Worm (Caenorhabditis elegans) whole organism, L4/young adult: ENCODE results near the gene copg-1.

Source experiments
- W03F9.2 ChIP-seq: fragments of 150-350 bp; optimal IDR thresholded peaks from 2 replicates; lab custom pipeline; 2014; ENCODE audit warnings: missing biosample characterization, missing genetic modification characterization
- dao-5 ChIP-seq: sonication (generic microtip); optimal IDR thresholded peaks from 2 replicates; lab custom pipeline; 2016; ENCODE audit warnings: missing genotype, missing genetic modification characterization, moderate library complexity, missing compliant biosample characterization
- him-1 ChIP-seq: sonication (generic microtip); optimal IDR thresholded peaks from 2 replicates; lab custom pipeline; 2016; ENCODE audit warnings: missing genotype, missing genetic modification reagents, missing genetic modification characterization, missing compliant biosample characterization

ce11 chrIV:10164086-10164485 is 12.3 kb downstream of the copg-1 start:
- TF ChIP-seq him-1 (tag; lab: Kevin White, UChicago) (no peak), W03F9.2 (tag; lab: Kevin White, UChicago) (no peak), dao-5 (no peak)
